Worm (Caenorhabditis elegans) whole organism, early embryonic: Measurements from ENCODE around the gene pat-2.

Experiments used
- ama-1 ChIP-seq: fragments of 150-350 bp; optimal IDR thresholded peaks from 2 replicates; lab custom pipeline; 2014
- ceh-13 ChIP-seq: fragments of 200-800 bp; sonication (Bioruptor generic); optimal IDR thresholded peaks from 2 replicates; lab custom pipeline; 2018; ENCODE audit warnings: mild to moderate bottlenecking, missing genetic modification characterization, missing compliant biosample characterization
- hmbx-1 ChIP-seq: sonication (generic microtip); optimal IDR thresholded peaks from 2 replicates; lab custom pipeline; 2016; ENCODE audit warnings: mild to moderate bottlenecking, missing genetic modification characterization, missing compliant biosample characterization

DNA sequence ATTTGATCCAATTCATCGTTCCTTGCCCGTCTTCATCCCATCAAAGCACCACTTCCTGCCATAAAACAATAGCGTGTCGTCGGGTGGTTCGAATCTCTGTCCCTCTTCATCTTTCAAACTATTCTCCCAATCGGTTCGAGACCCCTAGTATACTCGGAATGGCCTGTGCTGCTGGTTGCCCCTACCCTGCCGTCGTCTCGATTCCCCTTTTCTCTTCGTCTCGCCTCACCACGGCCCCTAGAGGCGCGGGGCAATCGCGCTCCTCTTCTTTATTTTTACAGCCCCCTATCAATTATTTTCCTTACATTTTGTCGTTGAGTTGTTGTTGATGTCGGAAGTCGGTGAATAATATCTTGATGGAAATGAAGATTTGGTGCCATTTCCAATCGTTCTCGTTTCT, 30.0 kb upstream of the pat-2 start:
- TF ChIP-seq ceh-13 (GFP tag; lab: Kevin White, UChicago) (no peak), ama-1 (no peak), hmbx-1 (tag; lab: Kevin White, UChicago) (no peak)
